Worm (Caenorhabditis elegans): ENCODE measurements around the gene ocr-4.
A peak's percentile ranks its signal among the peaks of the same experiment; 100 is the strongest.

- no peak for TF ChIP-seq ztf-11 (tag; optimal IDR thresholded peaks at IDR 0.05)
- TF ChIP-seq nhr-77 (tag; optimal IDR thresholded peaks at IDR 0.05), result no peak
- peak; percentile 48 for TF ChIP-seq pqm-1 (tag; optimal IDR thresholded peaks at IDR 0.05)
- no peak for TF ChIP-seq nhr-28 (tag; optimal IDR thresholded peaks at IDR 0.05)
- no peak for TF ChIP-seq eor-1 (tag; optimal IDR thresholded peaks at IDR 0.05)
- no peak for TF ChIP-seq ceh-28 (tag; optimal IDR thresholded peaks at IDR 0.05)
- TF ChIP-seq nhr-76 (tag; optimal IDR thresholded peaks at IDR 0.05), result no peak
- no peak for TF ChIP-seq mdl-1 (tag; optimal IDR thresholded peaks at IDR 0.05)
- no peak for TF ChIP-seq pha-4 (tag; optimal IDR thresholded peaks at IDR 0.05)
- TF ChIP-seq aly-2 (tag; optimal IDR thresholded peaks at IDR 0.05), result no peak
- no peak for TF ChIP-seq elt-3 (tag; optimal IDR thresholded peaks at IDR 0.05)
- TF ChIP-seq lin-15B (tag; optimal IDR thresholded peaks at IDR 0.05), result no peak
- TF ChIP-seq tbx-2 (tag; optimal IDR thresholded peaks at IDR 0.05), result no peak
Measured at ce11 chrIV:7316613-7317153, 15.9 kb downstream of the ocr-4 start, which contains the start of gene F42C5.9.

All from whole organism, L3 larva.